Worm (Caenorhabditis elegans): Measurements from ENCODE around the gene T24C4.10.

DNA sequence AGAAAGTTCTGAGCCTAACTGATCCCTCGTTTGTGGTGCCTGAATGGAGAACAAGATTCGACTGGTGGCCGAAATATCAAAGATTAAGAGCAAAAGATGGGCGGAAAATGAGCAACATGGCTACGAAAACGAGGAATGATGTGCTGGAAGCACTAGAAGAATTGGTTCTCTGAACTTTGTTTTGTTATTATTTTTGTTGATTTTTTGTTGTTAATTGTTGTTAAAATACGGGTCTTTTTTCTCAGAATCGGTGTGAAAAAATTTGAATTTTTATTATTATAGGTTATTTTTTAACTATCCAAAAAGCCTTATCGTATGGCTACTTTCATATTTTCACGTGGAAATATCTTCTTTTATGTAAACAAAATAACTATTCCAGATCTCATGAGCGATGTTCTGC, 34.8 kb downstream of the T24C4.10 start, which contains the start of gene K02F3.12:
- no peak for TF ChIP-seq nhr-10 (tag; optimal IDR thresholded peaks at IDR 0.05)
- TF ChIP-seq sma-3 (GFP tag; optimal IDR thresholded peaks at IDR 0.05), result no peak
- TF ChIP-seq fos-1 (tag; optimal IDR thresholded peaks at IDR 0.05), result no peak
- TF ChIP-seq ztf-4 (tag; optimal IDR thresholded peaks at IDR 0.05), result no peak
- TF ChIP-seq snpc-4 (tag; optimal IDR thresholded peaks at IDR 0.05), result no peak
- TF ChIP-seq nhr-77 (tag; optimal IDR thresholded peaks at IDR 0.05), result no peak
- TF ChIP-seq elt-3 (tag; optimal IDR thresholded peaks at IDR 0.05), result no peak

All from whole organism, L2 larva.